Worm (Caenorhabditis elegans) whole organism, early embryonic: ENCODE data around the gene cest-25.

Source experiments
- B0310.2 ChIP-seq: sonication (generic microtip); optimal IDR thresholded peaks from 2 replicates; lab custom pipeline; 2016; ENCODE audit warnings: mild to moderate bottlenecking, missing genetic modification characterization, missing compliant biosample characterization
- F13C5.2 ChIP-seq: sonication (generic microtip); optimal IDR thresholded peaks from 2 replicates; lab custom pipeline; 2017; ENCODE audit warnings: mild to moderate bottlenecking, missing genetic modification characterization, inconsistent platforms, missing compliant biosample characterization
- aly-1 ChIP-seq: sonication (generic microtip); optimal IDR thresholded peaks from 2 replicates; lab custom pipeline; 2016; ENCODE audit warnings: missing genetic modification characterization, missing compliant biosample characterization
- ama-1 ChIP-seq: fragments of 150-350 bp; optimal IDR thresholded peaks from 2 replicates; lab custom pipeline; 2014
- ceh-13 ChIP-seq: fragments of 200-800 bp; sonication (Bioruptor generic); optimal IDR thresholded peaks from 2 replicates; lab custom pipeline; 2018; ENCODE audit warnings: mild to moderate bottlenecking, missing genetic modification characterization, missing compliant biosample characterization
- ceh-36 ChIP-seq: sonication (generic microtip); optimal IDR thresholded peaks from 2 replicates; lab custom pipeline; 2016; ENCODE audit warnings: missing genetic modification characterization, inconsistent platforms, missing compliant biosample characterization
- ets-7 ChIP-seq: sonication (generic microtip); optimal IDR thresholded peaks from 2 replicates; lab custom pipeline; 2016; ENCODE audit warnings: missing genotype, missing genetic modification characterization, missing compliant biosample characterization
- flt-1 ChIP-seq: fragments of 200-800 bp; sonication (Bioruptor generic); IDR thresholded peaks from 2 replicates; pipeline ENCODE4 v1.3.6; 2022; ENCODE audit warnings: missing genetic modification characterization, missing compliant biosample characterization
- hmbx-1 ChIP-seq: sonication (generic microtip); optimal IDR thresholded peaks from 2 replicates; lab custom pipeline; 2016; ENCODE audit warnings: mild to moderate bottlenecking, missing genetic modification characterization, missing compliant biosample characterization
- hmg-4 ChIP-seq: fragments of 200-800 bp; sonication (Bioruptor generic); optimal IDR thresholded peaks from 2 replicates; lab custom pipeline; 2018; ENCODE audit warnings: mild to moderate bottlenecking, missing genetic modification characterization, missing compliant biosample characterization
- hnd-1 ChIP-seq: sonication (generic microtip); optimal IDR thresholded peaks from 2 replicates; lab custom pipeline; 2016; ENCODE audit warnings: missing genetic modification characterization, missing compliant biosample characterization
- pes-1 ChIP-seq: fragments of 200-800 bp; sonication (Bioruptor generic); IDR thresholded peaks from 2 replicates; pipeline ENCODE4 v1.3.6; 2022; ENCODE audit warnings: missing genetic modification reagents, missing genetic modification characterization, missing compliant biosample characterization
- scrt-1 ChIP-seq: fragments of 200-800 bp; sonication (Bioruptor generic); IDR thresholded peaks from 2 replicates; pipeline ENCODE4 v1.3.6; 2022; ENCODE audit warnings: missing genetic modification characterization, missing compliant biosample characterization
- sea-1 ChIP-seq: fragments of 200-800 bp; sonication (Bioruptor generic); conservative IDR thresholded peaks from 2 replicates; pipeline ENCODE4 v1.3.6; 2022; ENCODE audit warnings: missing genetic modification characterization, missing compliant biosample characterization
- tbx-11 ChIP-seq: fragments of 200-800 bp; sonication (Bioruptor generic); IDR thresholded peaks from 2 replicates; pipeline ENCODE4 v1.3.6; 2022; ENCODE audit warnings: missing genetic modification characterization, missing compliant biosample characterization
- tbx-37 ChIP-seq: fragments of 200-800 bp; sonication (Bioruptor generic); conservative IDR thresholded peaks from 2 replicates; pipeline ENCODE4 v1.3.6; 2022; ENCODE audit warnings: missing genetic modification reagents, missing genetic modification characterization, missing compliant biosample characterization
- tra-4 ChIP-seq: sonication (generic microtip); optimal IDR thresholded peaks from 2 replicates; lab custom pipeline; 2017; ENCODE audit warnings: missing genetic modification characterization, missing compliant biosample characterization

Gene cest-25

DNA sequence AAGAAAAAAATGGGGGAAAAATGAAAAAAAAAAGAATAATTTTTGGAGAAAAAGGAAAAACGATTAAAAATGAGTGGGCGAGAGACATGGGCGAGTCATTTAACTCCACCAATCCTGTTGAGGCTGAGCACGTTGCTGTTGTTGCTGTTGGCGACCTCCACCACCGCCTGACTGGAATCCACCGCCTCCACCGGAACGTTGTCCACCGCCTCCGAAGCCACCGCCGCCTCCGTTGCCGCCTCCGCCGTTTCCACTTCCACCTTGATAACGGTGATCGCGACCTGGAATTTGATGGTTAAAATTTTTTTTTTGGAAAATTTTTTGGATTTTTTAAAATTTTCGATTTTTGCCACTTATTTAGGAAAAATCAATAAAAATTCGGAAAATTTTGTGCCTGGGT, 31.4 kb upstream of the cest-25 start:
- TF ChIP-seq hmg-4 (GFP tag; lab: Kevin White, UChicago) = no peak
- TF ChIP-seq F13C5.2 (tag; lab: Kevin White, UChicago) = no peak
- TF ChIP-seq scrt-1 (GFP tag; lab: Robert Waterston, UW) = no peak

DNA sequence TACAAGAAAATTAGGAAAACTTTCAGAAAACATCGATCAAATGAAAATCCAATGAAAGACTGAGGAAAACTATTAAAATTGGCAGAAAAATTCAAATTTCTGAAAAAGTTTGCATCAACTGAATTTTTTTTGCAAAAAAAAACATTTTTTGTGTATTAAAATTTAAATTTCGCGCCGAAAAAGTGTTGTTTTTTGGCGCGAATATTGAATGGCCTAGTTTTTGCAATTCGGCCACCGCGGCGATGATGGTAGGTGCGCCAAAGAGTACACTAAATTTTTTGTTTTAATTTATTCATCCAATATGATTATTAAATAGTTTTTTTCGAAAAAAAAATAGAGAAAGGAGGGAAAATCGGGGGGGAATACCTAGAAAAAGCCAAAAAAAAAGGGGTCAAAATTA, 29.7 kb upstream of the cest-25 start:
- no peak for TF ChIP-seq B0310.2 (tag; lab: Kevin White, UChicago)
- no peak for TF ChIP-seq ets-7 (tag; lab: Kevin White, UChicago)
- no peak for TF ChIP-seq sea-1 (GFP tag; lab: Robert Waterston, UW)
- no peak for TF ChIP-seq ceh-36 (tag; lab: Kevin White, UChicago)
- TF ChIP-seq pes-1 = no peak
- no peak for TF ChIP-seq aly-1 (tag; lab: Kevin White, UChicago)
- TF ChIP-seq ama-1 = no peak
- TF ChIP-seq tbx-37 (GFP tag; lab: Robert Waterston, UW) = no peak
- TF ChIP-seq hmg-4 (GFP tag; lab: Kevin White, UChicago) = no peak
- TF ChIP-seq flt-1 (GFP tag; lab: Robert Waterston, UW) = no peak
- no peak for TF ChIP-seq F13C5.2 (tag; lab: Kevin White, UChicago)
- no peak for TF ChIP-seq ceh-13 (GFP tag; lab: Kevin White, UChicago)
- TF ChIP-seq tra-4 = no peak
- TF ChIP-seq tbx-11 = no peak
- TF ChIP-seq hmbx-1 (tag; lab: Kevin White, UChicago) = no peak
- no peak for TF ChIP-seq hnd-1 (tag; lab: Kevin White, UChicago)

DNA sequence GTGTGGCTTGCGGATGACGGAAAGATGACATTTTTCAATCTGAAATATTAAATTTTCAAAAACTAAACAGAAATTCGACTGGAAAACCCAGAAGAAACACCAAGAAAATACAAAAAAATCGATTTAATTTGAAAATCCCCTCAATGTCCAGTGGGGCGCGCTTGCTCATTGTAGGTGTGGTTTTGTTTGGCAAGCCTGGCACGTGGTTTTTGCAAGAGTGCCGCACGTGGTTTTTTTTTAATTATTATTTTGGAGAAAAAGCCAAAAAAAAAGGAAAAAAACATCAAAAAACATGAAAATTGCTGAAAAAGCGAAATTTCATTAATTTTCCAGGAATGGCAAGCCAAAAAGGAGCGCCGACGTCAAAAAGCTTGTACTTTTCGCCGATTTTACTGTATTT, 29.3 kb upstream of the cest-25 start, which contains the start of gene swsn-3:
swsn-3 (minus strand) TSS at position 45 of the 400 bp plus-strand sequence.
- TF ChIP-seq hmg-4 (GFP tag; lab: Kevin White, UChicago) (peak; percentile 79), ama-1 (no peak), F13C5.2 (tag; lab: Kevin White, UChicago) (peak; percentile 96), ceh-13 (GFP tag; lab: Kevin White, UChicago) (peak; percentile 70), hmbx-1 (tag; lab: Kevin White, UChicago) (peak; percentile 44), hnd-1 (tag; lab: Kevin White, UChicago) (peak; percentile 68), sea-1 (GFP tag; lab: Robert Waterston, UW) (peak; percentile 86), B0310.2 (tag; lab: Kevin White, UChicago) (peak; percentile 61), flt-1 (GFP tag; lab: Robert Waterston, UW) (peak; percentile 73; the same call in 1 of the 2 replicates), scrt-1 (GFP tag; lab: Robert Waterston, UW) (peak; percentile 84), tra-4 (peak; percentile 55), ceh-36 (tag; lab: Kevin White, UChicago) (peak; percentile 75), pes-1 (peak; percentile 87), ets-7 (tag; lab: Kevin White, UChicago) (peak; percentile 58), aly-1 (tag; lab: Kevin White, UChicago) (peak; percentile 80), tbx-11 (peak; percentile 81), tbx-37 (GFP tag; lab: Robert Waterston, UW) (peak; percentile 79)

ce11 chrIII:2760726-2761125, 21.4 kb upstream of the cest-25 start, which contains the start of gene pho-9:
Gene pho-9 (minus strand): TSS chrIII:2760816.
- TF ChIP-seq B0310.2 (tag; lab: Kevin White, UChicago) (no peak), aly-1 (tag; lab: Kevin White, UChicago) (no peak), tra-4 (no peak), scrt-1 (GFP tag; lab: Robert Waterston, UW) (no peak), F13C5.2 (tag; lab: Kevin White, UChicago) (no peak), ets-7 (tag; lab: Kevin White, UChicago) (no peak)

DNA sequence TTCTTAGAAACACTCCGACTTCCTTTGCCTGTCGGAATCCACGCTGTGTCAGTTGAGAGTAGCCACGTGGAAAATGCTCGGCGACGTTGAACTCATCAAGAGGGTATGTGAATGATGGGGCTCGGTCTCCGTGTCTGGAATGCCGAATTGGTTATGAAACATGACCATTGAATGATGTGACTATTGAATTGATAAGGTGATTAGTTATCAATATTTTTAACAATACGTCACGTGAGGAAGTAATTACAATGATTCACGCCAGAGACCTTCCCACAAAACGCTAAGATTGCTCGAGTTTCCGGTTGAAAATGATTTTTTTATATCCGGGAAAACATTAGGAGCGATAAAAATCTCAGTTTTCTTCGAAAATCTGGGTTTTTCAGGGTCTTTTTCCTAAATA, 20.0 kb upstream of the cest-25 start:
- TF ChIP-seq ama-1 (no peak), B0310.2 (tag; lab: Kevin White, UChicago) (no peak), hmbx-1 (tag; lab: Kevin White, UChicago) (no peak), tbx-37 (GFP tag; lab: Robert Waterston, UW) (no peak), sea-1 (GFP tag; lab: Robert Waterston, UW) (no peak), hmg-4 (GFP tag; lab: Kevin White, UChicago) (no peak), pes-1 (no peak), ets-7 (tag; lab: Kevin White, UChicago) (no peak), F13C5.2 (tag; lab: Kevin White, UChicago) (no peak), tra-4 (no peak), scrt-1 (GFP tag; lab: Robert Waterston, UW) (no peak), aly-1 (tag; lab: Kevin White, UChicago) (no peak), flt-1 (GFP tag; lab: Robert Waterston, UW) (no peak), tbx-11 (no peak), ceh-36 (tag; lab: Kevin White, UChicago) (no peak), ceh-13 (GFP tag; lab: Kevin White, UChicago) (no peak)

DNA sequence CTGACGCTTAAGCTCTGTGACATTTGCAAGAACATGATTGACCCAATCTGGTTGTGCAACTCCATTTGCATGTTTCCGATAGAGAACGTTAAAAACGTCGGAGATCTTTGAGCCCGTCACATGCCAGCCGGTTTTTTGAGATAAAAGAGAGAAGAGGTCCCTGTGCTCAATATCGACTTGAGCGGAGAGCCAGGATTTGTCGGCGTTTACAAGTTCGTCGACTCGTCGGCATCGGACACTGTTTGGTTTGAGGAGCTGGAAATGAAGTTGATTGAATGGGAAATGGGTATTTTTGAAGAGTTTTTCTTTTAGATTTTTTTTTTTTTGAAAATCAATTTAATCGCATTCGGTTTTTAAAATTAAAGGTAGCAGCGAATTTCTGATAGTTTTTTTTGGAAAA, 18.8 kb upstream of the cest-25 start:
- TF ChIP-seq ama-1 (no peak), aly-1 (tag; lab: Kevin White, UChicago) (no peak), sea-1 (GFP tag; lab: Robert Waterston, UW) (no peak), ceh-13 (GFP tag; lab: Kevin White, UChicago) (no peak), hmbx-1 (tag; lab: Kevin White, UChicago) (no peak), B0310.2 (tag; lab: Kevin White, UChicago) (no peak), tra-4 (no peak), ceh-36 (tag; lab: Kevin White, UChicago) (no peak), flt-1 (GFP tag; lab: Robert Waterston, UW) (no peak)

- TF ChIP-seq ceh-36 (tag; lab: Kevin White, UChicago) (peak; percentile 91), hmg-4 (GFP tag; lab: Kevin White, UChicago) (no peak)
Observed at ce11 chrIII:2757478-2757877, 18.1 kb upstream of the cest-25 start.

DNA sequence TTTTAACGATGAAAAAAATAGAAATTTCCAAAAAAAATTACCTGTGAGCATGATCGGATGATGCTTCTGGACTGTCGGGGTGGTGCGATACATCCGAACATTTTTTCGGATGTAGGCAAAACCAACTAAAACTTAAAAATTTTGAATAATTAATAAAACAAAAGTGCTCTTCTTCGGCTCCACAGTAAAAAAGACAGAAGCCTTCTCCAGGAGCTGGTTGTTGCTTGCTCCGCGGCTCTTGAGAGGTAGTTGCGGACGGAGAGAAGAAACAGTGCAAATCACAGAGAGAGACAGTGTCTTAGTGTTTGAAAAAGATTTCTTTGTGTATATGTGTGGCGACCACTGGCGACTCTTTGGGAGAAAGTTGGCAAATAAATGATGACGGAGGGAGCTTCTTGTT, 16.9 kb upstream of the cest-25 start, which contains the start of gene gldi-9:
gldi-9 (minus strand) TSS at position 101 of the 400 bp plus-strand sequence.
- TF ChIP-seq aly-1 (tag; lab: Kevin White, UChicago) (no peak), tbx-37 (GFP tag; lab: Robert Waterston, UW) (no peak), sea-1 (GFP tag; lab: Robert Waterston, UW) (no peak), pes-1 (no peak), tra-4 (no peak), ama-1 (no peak), scrt-1 (GFP tag; lab: Robert Waterston, UW) (no peak), B0310.2 (tag; lab: Kevin White, UChicago) (no peak), F13C5.2 (tag; lab: Kevin White, UChicago) (no peak), hmg-4 (GFP tag; lab: Kevin White, UChicago) (no peak), tbx-11 (no peak), hnd-1 (tag; lab: Kevin White, UChicago) (no peak), ets-7 (tag; lab: Kevin White, UChicago) (no peak), ceh-36 (tag; lab: Kevin White, UChicago) (no peak), ceh-13 (GFP tag; lab: Kevin White, UChicago) (no peak)
